Worm (Caenorhabditis elegans) whole organism, late embryonic: ENCODE measurements around the gene C06E7.2.

ENCODE experiments used
- C08G9.2 ChIP-seq: sonication (generic microtip); optimal IDR thresholded peaks from 2 replicates; lab custom pipeline; 2016; ENCODE audit warnings: mild to moderate bottlenecking, missing genetic modification characterization, moderate library complexity, missing compliant biosample characterization
- F13H6.1 ChIP-seq: sonication (generic microtip); optimal IDR thresholded peaks from 2 replicates; lab custom pipeline; 2016; ENCODE audit warnings: missing genetic modification characterization, missing compliant biosample characterization
- K02D7.2 ChIP-seq: sonication (generic microtip); optimal IDR thresholded peaks from 2 replicates; lab custom pipeline; 2017; ENCODE audit warnings: mild to moderate bottlenecking, missing genetic modification characterization, missing compliant biosample characterization
- K09A11.1 ChIP-seq: sonication (generic microtip); optimal IDR thresholded peaks from 2 replicates; lab custom pipeline; 2017; ENCODE audit warnings: antibody characterized with exemption, mild to moderate bottlenecking, missing genetic modification characterization, missing compliant biosample characterization; ENCODE audit not compliant: insufficient read depth
- Y22D7AL.16 ChIP-seq: sonication (generic microtip); optimal IDR thresholded peaks from 2 replicates; lab custom pipeline; 2016; ENCODE audit warnings: missing genetic modification characterization, missing compliant biosample characterization
- ahr-1 ChIP-seq: sonication (generic microtip); optimal IDR thresholded peaks from 2 replicates; lab custom pipeline; 2016; ENCODE audit warnings: missing genetic modification characterization, missing compliant biosample characterization
- ama-1 ChIP-seq: fragments of 150-350 bp; optimal IDR thresholded peaks from 2 replicates; lab custom pipeline; 2014
- ceh-18 ChIP-seq: sonication (generic microtip); optimal IDR thresholded peaks from 2 replicates; lab custom pipeline; 2016; ENCODE audit warnings: missing genetic modification characterization, missing compliant biosample characterization
- ceh-19 ChIP-seq: fragments of 200-800 bp; sonication (Bioruptor generic); optimal IDR thresholded peaks from 2 replicates; lab custom pipeline; 2018; ENCODE audit warnings: mild to moderate bottlenecking, missing genetic modification characterization, missing compliant biosample characterization
- ceh-30 ChIP-seq: fragments of 150-350 bp; optimal IDR thresholded peaks from 2 replicates; lab custom pipeline; 2014; ENCODE audit warnings: missing biosample characterization, missing genetic modification characterization
- ceh-34 ChIP-seq: sonication (generic microtip); optimal IDR thresholded peaks from 2 replicates; lab custom pipeline; 2016; ENCODE audit warnings: mild to moderate bottlenecking, missing genetic modification characterization, missing compliant biosample characterization
- ceh-45 ChIP-seq: fragments of 200-800 bp; sonication (Bioruptor generic); IDR thresholded peaks from 2 replicates; pipeline ENCODE4 v1.3.6; 2022; ENCODE audit warnings: missing genetic modification reagents, missing genetic modification characterization, missing compliant biosample characterization
- ceh-9 ChIP-seq: sonication (generic microtip); optimal IDR thresholded peaks from 2 replicates; lab custom pipeline; 2016; ENCODE audit warnings: mild to moderate bottlenecking, missing genetic modification characterization, inconsistent platforms, missing compliant biosample characterization
- dmd-4 ChIP-seq: sonication (generic microtip); optimal IDR thresholded peaks from 2 replicates; lab custom pipeline; 2016; ENCODE audit warnings: borderline replicate concordance, missing genetic modification characterization, missing compliant biosample characterization
- elt-2 ChIP-seq: sonication (generic microtip); optimal IDR thresholded peaks from 2 replicates; lab custom pipeline; 2016; ENCODE audit warnings: missing genetic modification reagents, missing genetic modification characterization, missing compliant biosample characterization
- ets-4 ChIP-seq: sonication (generic microtip); optimal IDR thresholded peaks from 2 replicates; lab custom pipeline; 2016; ENCODE audit warnings: missing genetic modification characterization, missing compliant biosample characterization
- eyg-1 ChIP-seq: sonication (generic microtip); optimal IDR thresholded peaks from 2 replicates; lab custom pipeline; 2016; ENCODE audit warnings: missing genotype, missing genetic modification characterization, missing compliant biosample characterization
- fax-1 ChIP-seq: sonication (generic microtip); optimal IDR thresholded peaks from 2 replicates; lab custom pipeline; 2016; ENCODE audit warnings: missing genotype, missing genetic modification characterization, missing compliant biosample characterization
- fkh-10 ChIP-seq: fragments of 150-350 bp; optimal IDR thresholded peaks from 2 replicates; lab custom pipeline; 2014; ENCODE audit warnings: missing biosample characterization, missing genetic modification reagents, missing genetic modification characterization
- gmeb-2 ChIP-seq: sonication (generic microtip); optimal IDR thresholded peaks from 2 replicates; lab custom pipeline; 2016; ENCODE audit warnings: missing genetic modification characterization, inconsistent platforms, missing compliant biosample characterization
- hlh-13 ChIP-seq: fragments of 200-800 bp; sonication (Bioruptor generic); optimal IDR thresholded peaks from 2 replicates; lab custom pipeline; 2018; ENCODE audit warnings: mild to moderate bottlenecking, missing genetic modification characterization, missing compliant biosample characterization
- hlh-6 ChIP-seq: sonication (generic microtip); optimal IDR thresholded peaks from 2 replicates; lab custom pipeline; 2016; ENCODE audit warnings: missing genotype, missing genetic modification characterization, missing compliant biosample characterization
- lin-11 ChIP-seq: fragments of 200-800 bp; sonication (Bioruptor generic); optimal IDR thresholded peaks from 2 replicates; lab custom pipeline; 2018; ENCODE audit warnings: mild to moderate bottlenecking, missing genetic modification characterization, missing compliant biosample characterization
- madf-2 ChIP-seq: sonication (generic microtip); optimal IDR thresholded peaks from 2 replicates; lab custom pipeline; 2017; ENCODE audit warnings: missing genetic modification characterization, missing compliant biosample characterization
- nfya-1 ChIP-seq: sonication (generic microtip); optimal IDR thresholded peaks from 2 replicates; lab custom pipeline; 2017; ENCODE audit warnings: missing genetic modification characterization, mild to moderate bottlenecking, missing compliant biosample characterization, antibody characterized with exemption, moderate library complexity
- nhr-11 ChIP-seq: fragments of 150-350 bp; optimal IDR thresholded peaks from 2 replicates; lab custom pipeline; 2014; ENCODE audit warnings: missing biosample characterization, missing genetic modification characterization
- odd-2 ChIP-seq: sonication (generic microtip); optimal IDR thresholded peaks from 2 replicates; lab custom pipeline; 2017; ENCODE audit warnings: antibody characterized with exemption, mild to moderate bottlenecking, missing genetic modification characterization, missing compliant biosample characterization
- pha-2 ChIP-seq: sonication (generic microtip); optimal IDR thresholded peaks from 2 replicates; lab custom pipeline; 2017; ENCODE audit warnings: mild to moderate bottlenecking, missing genetic modification characterization, missing compliant biosample characterization
- pros-1 ChIP-seq: fragments of 150-350 bp; optimal IDR thresholded peaks from 2 replicates; lab custom pipeline; 2014; ENCODE audit warnings: missing biosample characterization, missing genetic modification reagents, missing genetic modification characterization
- ref-2 ChIP-seq: sonication (generic microtip); optimal IDR thresholded peaks from 2 replicates; lab custom pipeline; 2016; ENCODE audit warnings: missing genetic modification characterization, missing compliant biosample characterization
- sox-4 ChIP-seq: sonication (generic microtip); optimal IDR thresholded peaks from 2 replicates; lab custom pipeline; 2017; ENCODE audit warnings: mild to moderate bottlenecking, missing genetic modification characterization, inconsistent platforms, missing compliant biosample characterization
- syd-9 ChIP-seq: sonication (generic microtip); optimal IDR thresholded peaks from 2 replicates; lab custom pipeline; 2016; ENCODE audit warnings: mild to moderate bottlenecking, missing genetic modification characterization, moderate library complexity, missing compliant biosample characterization
- tbx-2 ChIP-seq: sonication (generic microtip); optimal IDR thresholded peaks from 2 replicates; lab custom pipeline; 2016; ENCODE audit warnings: missing genetic modification characterization, missing compliant biosample characterization
- ttx-3 ChIP-seq: sonication (generic microtip); optimal IDR thresholded peaks from 2 replicates; lab custom pipeline; 2016; ENCODE audit warnings: missing genetic modification reagents, missing genetic modification characterization, missing compliant biosample characterization
- unc-3 ChIP-seq, 2 experiments: fragments of 200-800 bp in 1 of 2; sonication (Bioruptor generic) in 1 of 2; sonication (generic microtip) in 1 of 2; conservative IDR thresholded peaks in 1 of 2; optimal IDR thresholded peaks in 1 of 2; 2 replicates each; pipeline versions ENCODE4 v1.3.6 to Lab custom; 2016 to 2022; ENCODE audit warnings: missing compliant biosample characterization in 2 of 2, missing genetic modification characterization in 2 of 2, missing genetic modification reagents in 1 of 2
- unc-42 ChIP-seq: sonication (generic microtip); optimal IDR thresholded peaks from 2 replicates; lab custom pipeline; 2016; ENCODE audit warnings: missing genotype, missing genetic modification characterization, missing compliant biosample characterization
- unc-55 ChIP-seq: sonication (generic microtip); optimal IDR thresholded peaks from 2 replicates; lab custom pipeline; 2017; ENCODE audit warnings: missing biosample characterization, missing genetic modification reagents, missing genetic modification characterization
- zip-5 ChIP-seq: sonication (generic microtip); optimal IDR thresholded peaks from 2 replicates; lab custom pipeline; 2016; ENCODE audit warnings: missing genetic modification characterization, missing compliant biosample characterization

C06E7.2 gene

DNA sequence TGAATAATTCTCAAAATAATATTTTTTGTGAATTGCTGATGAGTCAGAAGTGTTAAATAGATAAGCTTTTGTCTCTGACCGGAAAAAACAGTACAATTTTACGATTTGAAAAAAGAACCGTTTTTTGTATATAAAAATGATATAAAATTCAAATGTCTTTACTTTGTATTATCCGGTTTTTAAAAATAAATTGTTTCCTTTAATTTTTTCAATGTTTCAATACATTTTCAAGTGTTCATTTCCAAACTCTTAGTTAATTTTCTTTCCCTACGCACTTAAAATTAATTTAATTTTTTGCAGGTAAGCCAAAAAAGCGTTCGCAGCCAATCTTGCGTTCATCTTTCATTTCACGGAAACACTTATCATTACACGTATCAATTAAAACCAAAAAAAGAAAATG is 14.8 kb upstream of the C06E7.2 start, which contains the start of gene egal-1:
TSS of gene egal-1 (plus strand) at position 301 of the 400 bp plus-strand sequence.
- no peak for TF ChIP-seq fkh-10 (GFP tag; lab: Kevin White, UChicago)
- no peak for TF ChIP-seq unc-3 (GFP tag; conservative IDR thresholded peaks at IDR 0.05; lab: Robert Waterston, UW)
- TF ChIP-seq unc-3 (tag; optimal IDR thresholded peaks at IDR 0.05; lab: Kevin White, UChicago) = no peak
- no peak for TF ChIP-seq F13H6.1 (tag; lab: Kevin White, UChicago)
- no peak for TF ChIP-seq ceh-30
- no peak for TF ChIP-seq fax-1 (tag; lab: Kevin White, UChicago)
- no peak for TF ChIP-seq pha-2 (tag; lab: Kevin White, UChicago)
- no peak for TF ChIP-seq pros-1
- TF ChIP-seq gmeb-2 = no peak
- no peak for TF ChIP-seq ama-1 (lab: Kevin White, UChicago)
- no peak for TF ChIP-seq unc-42 (tag; lab: Kevin White, UChicago)
- TF ChIP-seq dmd-4 (tag; lab: Kevin White, UChicago) = no peak
- TF ChIP-seq madf-2 (tag; lab: Kevin White, UChicago) = no peak
- TF ChIP-seq ceh-34 (tag; lab: Kevin White, UChicago) = no peak
- TF ChIP-seq ets-4 (tag; lab: Kevin White, UChicago) = no peak
- TF ChIP-seq ref-2 (tag; lab: Kevin White, UChicago) = no peak
- TF ChIP-seq C08G9.2 (tag; lab: Kevin White, UChicago) = no peak
- TF ChIP-seq K09A11.1 = no peak
- no peak for TF ChIP-seq nhr-11 (tag; lab: Kevin White, UChicago)

DNA sequence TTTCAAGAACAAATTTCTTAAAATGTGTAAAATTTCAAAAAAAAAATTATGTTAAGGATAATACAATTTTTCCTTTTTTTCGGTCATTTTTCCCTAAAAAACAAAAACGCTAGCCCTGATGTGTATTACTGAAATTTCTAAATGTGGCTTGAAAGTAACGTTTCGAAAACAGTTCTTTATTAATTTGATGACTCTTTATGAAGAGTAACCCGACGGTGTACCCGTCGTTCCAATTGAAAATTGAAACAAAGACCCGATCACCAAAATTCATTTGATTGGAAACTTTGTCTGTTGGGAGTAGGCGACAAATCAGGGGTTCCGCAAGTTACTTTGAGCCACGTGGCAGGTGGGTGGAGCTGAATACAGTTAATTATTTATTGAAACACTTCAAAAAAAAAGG is 6.5 kb upstream of the C06E7.2 start:
- TF ChIP-seq ets-4 (tag; lab: Kevin White, UChicago) = no peak
- no peak for TF ChIP-seq ceh-9 (tag; lab: Kevin White, UChicago)
- TF ChIP-seq ttx-3 (tag; lab: Kevin White, UChicago) = no peak

DNA sequence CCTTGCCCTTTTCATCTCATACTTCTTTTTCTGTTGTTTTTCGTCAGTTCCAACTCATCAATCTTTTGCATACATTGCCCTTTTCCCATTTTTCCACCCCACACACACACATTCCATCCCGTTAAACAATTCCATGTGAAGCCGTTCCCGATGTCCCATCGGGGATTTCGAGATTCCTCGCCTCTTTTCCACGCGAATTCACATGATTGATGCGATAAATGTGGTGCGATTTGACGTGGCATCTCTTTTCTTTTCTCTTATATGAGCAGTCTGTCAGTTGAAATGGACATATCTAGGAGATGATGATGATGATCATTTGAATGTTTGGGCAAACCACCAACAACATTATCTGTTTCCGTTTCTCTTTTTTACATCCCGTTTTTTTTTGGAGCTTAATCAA is 5.1 kb upstream of the C06E7.2 start:
- no peak for TF ChIP-seq eyg-1 (tag; lab: Kevin White, UChicago)
- TF ChIP-seq Y22D7AL.16 = no peak
- TF ChIP-seq unc-55 (GFP tag; lab: Kevin White, UChicago) = peak; percentile 16

DNA sequence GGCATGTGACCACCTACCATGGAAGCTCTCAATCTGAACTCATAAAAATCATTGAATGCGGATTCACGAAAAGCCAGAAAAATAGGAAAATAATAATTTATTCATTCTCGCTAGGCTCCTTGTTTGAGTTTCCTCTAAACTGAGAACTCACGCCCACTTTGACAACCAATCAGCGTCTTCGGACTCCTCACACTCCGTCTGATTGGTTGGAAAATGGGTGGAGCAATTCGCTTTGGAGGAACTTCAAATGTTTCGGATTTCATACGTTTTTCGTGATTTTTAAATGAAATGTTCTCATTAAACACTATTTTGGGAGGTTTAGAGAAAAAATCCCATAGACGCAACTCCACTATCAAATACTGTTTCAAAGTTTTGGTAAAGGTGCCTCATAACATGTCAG is 3.6 kb downstream of the C06E7.2 start:
- TF ChIP-seq nfya-1 (tag; lab: Kevin White, UChicago) (peak; percentile 74), syd-9 (no peak), hlh-13 (GFP tag; lab: Kevin White, UChicago) (no peak), Y22D7AL.16 (no peak), ceh-45 (GFP tag; lab: Robert Waterston, UW) (no peak), odd-2 (tag; lab: Kevin White, UChicago) (no peak)

DNA sequence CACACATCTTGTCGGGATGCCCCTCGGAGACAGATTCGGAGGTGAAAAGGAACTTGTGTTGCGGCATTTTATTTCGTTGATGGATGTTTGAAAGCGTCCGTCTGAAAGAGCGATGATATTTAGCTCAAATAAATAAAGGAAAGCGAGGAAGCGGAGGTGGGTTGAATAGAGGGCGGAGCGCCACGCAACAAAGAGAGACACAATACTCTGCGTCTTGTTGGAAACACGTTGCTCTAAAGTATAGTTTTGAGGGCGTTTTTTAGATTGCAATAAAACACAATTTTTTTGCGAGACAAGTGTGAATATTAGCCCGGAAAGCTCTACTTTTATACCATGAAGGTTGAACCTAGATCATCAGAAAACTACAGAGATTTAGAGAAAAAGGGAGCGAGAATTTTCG is 7.0 kb downstream of the C06E7.2 start, which contains the start of gene sams-4:
TSS of gene sams-4 (minus strand) at position 101 of the 400 bp plus-strand sequence.
- TF ChIP-seq nhr-11 (tag; lab: Kevin White, UChicago) (no peak), C08G9.2 (tag; lab: Kevin White, UChicago) (no peak), elt-2 (tag; lab: Kevin White, UChicago) (no peak), lin-11 (tag; lab: Kevin White, UChicago) (no peak), K02D7.2 (tag; lab: Kevin White, UChicago) (no peak), ceh-19 (GFP tag; lab: Kevin White, UChicago) (no peak), zip-5 (no peak), tbx-2 (tag; lab: Kevin White, UChicago) (no peak), ceh-18 (tag; lab: Kevin White, UChicago) (no peak), hlh-6 (no peak), ttx-3 (tag; lab: Kevin White, UChicago) (no peak), sox-4 (tag; lab: Kevin White, UChicago) (no peak), syd-9 (no peak), K09A11.1 (no peak), ahr-1 (tag; lab: Kevin White, UChicago) (no peak)
